Worm (Caenorhabditis elegans) whole organism, L1 larva: ENCODE results near the gene let-70.

Experiments used
- C04F5.9 ChIP-seq: sonication (generic microtip); optimal IDR thresholded peaks from 2 replicates; lab custom pipeline; 2016; ENCODE audit warnings: missing genetic modification characterization, missing compliant biosample characterization
- C34B4.2 ChIP-seq: sonication (generic microtip); optimal IDR thresholded peaks from 2 replicates; lab custom pipeline; 2017; ENCODE audit warnings: mild to moderate bottlenecking, missing genetic modification characterization, missing compliant biosample characterization
- F16B12.6 ChIP-seq: fragments of 150-350 bp; optimal IDR thresholded peaks from 2 replicates; lab custom pipeline; 2014; ENCODE audit warnings: missing biosample characterization, missing genetic modification characterization
- Y116A8C.19 ChIP-seq: sonication (generic microtip); optimal IDR thresholded peaks from 2 replicates; lab custom pipeline; 2016; ENCODE audit warnings: missing compliant biosample characterization, missing genetic modification characterization, borderline replicate concordance
- aly-2 ChIP-seq: fragments of 150-350 bp; optimal IDR thresholded peaks from 2 replicates; lab custom pipeline; 2014; ENCODE audit warnings: missing biosample characterization, missing genetic modification characterization
- blmp-1 ChIP-seq: fragments of 150-350 bp; optimal IDR thresholded peaks from 2 replicates; lab custom pipeline; 2014; ENCODE audit warnings: missing biosample characterization, missing genetic modification characterization
- dsc-1 ChIP-seq: sonication (generic microtip); optimal IDR thresholded peaks from 2 replicates; lab custom pipeline; 2016; ENCODE audit warnings: mild to moderate bottlenecking, missing genetic modification characterization, missing compliant biosample characterization
- efl-1 ChIP-seq, 4 experiments: fragments of 150-350 bp; optimal IDR thresholded peaks in 3 of 4; peaks in 1 of 4; 1 replicate in 1 of 4; 2 replicates in 3 of 4; lab custom pipeline; 2014; ENCODE audit warnings: missing biosample characterization in 2 of 4, missing genetic modification characterization in 2 of 4, missing genetic modification reagents in 2 of 4
- egl-27 ChIP-seq, 2 experiments: fragments of 150-350 bp in 1 of 2; sonication (generic microtip); optimal IDR thresholded peaks; 3 replicates each; lab custom pipeline; 2017 to 2018; ENCODE audit warnings: missing biosample characterization in 2 of 2, missing genetic modification characterization in 2 of 2, missing genetic modification reagents in 2 of 2
- elt-3 ChIP-seq, 6 experiments: fragments of 150-350 bp in 1 of 6; sonication (generic microtip); optimal IDR thresholded peaks; 2 replicates each; lab custom pipeline; 2017 to 2018; ENCODE audit warnings: missing biosample characterization in 6 of 6, missing genetic modification characterization in 6 of 6, inconsistent platforms in 1 of 6
- ets-5 ChIP-seq: fragments of 200-800 bp; sonication (Bioruptor generic); IDR thresholded peaks from 2 replicates; pipeline ENCODE4 v1.3.6; 2022; ENCODE audit warnings: missing genetic modification characterization, missing compliant biosample characterization
- fkh-10 ChIP-seq: sonication (generic microtip); optimal IDR thresholded peaks from 2 replicates; lab custom pipeline; 2017; ENCODE audit warnings: missing biosample characterization, missing genetic modification reagents, missing genetic modification characterization
- fkh-8 ChIP-seq: sonication (generic microtip); optimal IDR thresholded peaks from 2 replicates; lab custom pipeline; 2016; ENCODE audit warnings: mild to moderate bottlenecking, missing genetic modification characterization, missing compliant biosample characterization
- fos-1 ChIP-seq: fragments of 150-350 bp; optimal IDR thresholded peaks from 2 replicates; lab custom pipeline; 2014; ENCODE audit warnings: missing biosample characterization, missing genetic modification characterization
- hlh-17 ChIP-seq: fragments of 200-800 bp; sonication (Bioruptor generic); optimal IDR thresholded peaks from 2 replicates; lab custom pipeline; 2018; ENCODE audit warnings: missing genetic modification characterization, mild to moderate bottlenecking, missing compliant biosample characterization, moderate library complexity, borderline replicate concordance
- hlh-4 ChIP-seq: sonication (generic microtip); optimal IDR thresholded peaks from 2 replicates; lab custom pipeline; 2016; ENCODE audit warnings: mild to moderate bottlenecking, missing genetic modification characterization, missing compliant biosample characterization
- lin-35 ChIP-seq, 2 experiments: fragments of 150-350 bp; optimal IDR thresholded peaks; 2 replicates each; lab custom pipeline; 2014; ENCODE audit warnings: missing biosample characterization in 2 of 2, missing genetic modification characterization in 2 of 2, missing genetic modification reagents in 2 of 2
- lin-39 ChIP-seq: fragments of 150-350 bp; optimal IDR thresholded peaks from 2 replicates; lab custom pipeline; 2014; ENCODE audit warnings: missing biosample characterization, missing genetic modification reagents, missing genetic modification characterization
- mab-9 ChIP-seq: fragments of 200-800 bp; sonication (Bioruptor generic); IDR thresholded peaks from 2 replicates; pipeline ENCODE4 v1.3.6; 2022; ENCODE audit warnings: missing genetic modification reagents, missing genetic modification characterization, missing compliant biosample characterization
- mep-1 ChIP-seq: fragments of 150-350 bp; optimal IDR thresholded peaks from 2 replicates; lab custom pipeline; 2014; ENCODE audit warnings: missing biosample characterization, missing genetic modification characterization
- nhr-12 ChIP-seq: sonication (generic microtip); optimal IDR thresholded peaks from 2 replicates; lab custom pipeline; 2017; ENCODE audit warnings: missing biosample characterization, missing genetic modification characterization
- nhr-237 ChIP-seq: fragments of 150-350 bp; optimal IDR thresholded peaks from 2 replicates; lab custom pipeline; 2014; ENCODE audit warnings: missing biosample characterization, missing genetic modification characterization
- nhr-28 ChIP-seq: fragments of 150-350 bp; optimal IDR thresholded peaks from 2 replicates; lab custom pipeline; 2014; ENCODE audit warnings: missing biosample characterization, missing genetic modification characterization
- nhr-84 ChIP-seq: sonication (generic microtip); optimal IDR thresholded peaks from 2 replicates; lab custom pipeline; 2017; ENCODE audit warnings: missing biosample characterization, missing genetic modification characterization
- nhr-85 ChIP-seq: sonication (generic microtip); peaks from one replicate; lab custom pipeline; 2016; ENCODE audit warnings: missing genetic modification characterization, inconsistent platforms, missing compliant biosample characterization
- pqm-1 ChIP-seq: sonication (generic microtip); optimal IDR thresholded peaks from 3 replicates; lab custom pipeline; 2017; ENCODE audit warnings: missing biosample characterization, missing genetic modification characterization
- snpc-4 ChIP-seq: fragments of 150-350 bp; optimal IDR thresholded peaks from 2 replicates; lab custom pipeline; 2014; ENCODE audit warnings: missing biosample characterization, missing genetic modification characterization
- sptf-1 ChIP-seq: fragments of 150-350 bp; optimal IDR thresholded peaks from 2 replicates; lab custom pipeline; 2014; ENCODE audit warnings: missing biosample characterization, missing genetic modification characterization
- sup-37 ChIP-seq: fragments of 200-800 bp; sonication (Bioruptor generic); optimal IDR thresholded peaks from 2 replicates; lab custom pipeline; 2018; ENCODE audit warnings: mild to moderate bottlenecking, missing genetic modification characterization, missing compliant biosample characterization
- swsn-7 ChIP-seq: sonication (generic microtip); optimal IDR thresholded peaks from 2 replicates; lab custom pipeline; 2016; ENCODE audit warnings: missing genetic modification characterization, missing compliant biosample characterization
- unc-130 ChIP-seq: fragments of 150-350 bp; optimal IDR thresholded peaks from 2 replicates; lab custom pipeline; 2017; ENCODE audit warnings: missing biosample characterization, missing genetic modification characterization, inconsistent platforms
- unc-62 ChIP-seq: fragments of 150-350 bp; optimal IDR thresholded peaks from 2 replicates; lab custom pipeline; 2014; ENCODE audit warnings: missing biosample characterization, missing genetic modification reagents, missing genetic modification characterization
- vab-15 ChIP-seq: sonication (generic microtip); optimal IDR thresholded peaks from 2 replicates; lab custom pipeline; 2017; ENCODE audit warnings: missing genotype, mild to moderate bottlenecking, missing genetic modification characterization, missing compliant biosample characterization
- xbp-1 ChIP-seq: sonication (generic microtip); optimal IDR thresholded peaks from 2 replicates; lab custom pipeline; 2016; ENCODE audit warnings: missing genetic modification characterization, missing compliant biosample characterization
- ztf-4 ChIP-seq: fragments of 150-350 bp; optimal IDR thresholded peaks from 2 replicates; lab custom pipeline; 2014; ENCODE audit warnings: missing biosample characterization, missing genetic modification characterization

The let-70 gene

DNA sequence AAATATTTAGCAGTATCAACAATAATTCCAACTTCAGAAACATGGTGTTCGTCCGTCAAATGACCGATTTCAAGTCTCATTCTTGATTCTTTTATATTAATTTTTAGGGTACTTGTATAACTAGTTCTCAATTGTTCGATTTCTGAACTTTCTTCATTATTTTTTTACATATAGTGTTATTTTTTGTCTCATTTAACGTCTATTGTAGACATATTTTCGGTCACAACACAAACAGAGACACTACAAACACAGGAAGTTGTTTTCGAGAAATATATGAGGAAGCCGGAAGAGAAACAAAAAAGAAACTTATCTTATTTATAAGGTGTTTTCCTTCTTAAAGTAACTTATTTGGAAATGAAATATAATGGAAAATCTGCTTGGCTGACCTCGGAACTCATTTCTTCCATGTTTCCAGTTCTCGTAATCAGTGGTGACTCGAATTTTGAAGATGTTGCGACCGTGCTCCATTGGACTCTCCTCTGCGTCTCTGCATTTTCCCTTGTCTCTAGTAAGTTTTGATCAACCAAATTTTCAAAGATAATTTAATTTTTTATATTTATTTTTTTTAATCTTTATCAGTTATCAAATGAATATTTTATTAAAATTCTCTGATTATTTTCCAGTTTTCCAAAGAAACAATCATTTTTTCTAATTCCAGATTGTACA, 28.3 kb downstream of the let-70 start, which contains the start of the genes F36H1.12 and lin-3:
Gene F36H1.12 (minus strand): TSS at position 51 of the 666 bp plus-strand sequence.
Gene lin-3 (plus strand): TSS at position 657 of the 666 bp plus-strand sequence.
- TF ChIP-seq F16B12.6 (tag; lab: Kevin White, UChicago) (no peak), fkh-10 (GFP tag; lab: Kevin White, UChicago) (no peak), efl-1 (optimal IDR thresholded peaks at IDR 0.05; lab: Kevin White, UChicago) (no peak), efl-1 (GFP tag; optimal IDR thresholded peaks at IDR 0.05 in 1 of 2; lab: Kevin White, UChicago) (no peak), sup-37 (no peak), nhr-12 (no peak), swsn-7 (tag; lab: Kevin White, UChicago) (no peak), unc-62 (no peak), fkh-8 (no peak), hlh-17 (GFP tag; lab: Kevin White, UChicago) (no peak), nhr-28 (tag; lab: Kevin White, UChicago) (no peak), aly-2 (no peak), hlh-4 (tag; lab: Kevin White, UChicago) (no peak), blmp-1 (no peak), snpc-4 (tag; lab: Kevin White, UChicago) (no peak)

DNA sequence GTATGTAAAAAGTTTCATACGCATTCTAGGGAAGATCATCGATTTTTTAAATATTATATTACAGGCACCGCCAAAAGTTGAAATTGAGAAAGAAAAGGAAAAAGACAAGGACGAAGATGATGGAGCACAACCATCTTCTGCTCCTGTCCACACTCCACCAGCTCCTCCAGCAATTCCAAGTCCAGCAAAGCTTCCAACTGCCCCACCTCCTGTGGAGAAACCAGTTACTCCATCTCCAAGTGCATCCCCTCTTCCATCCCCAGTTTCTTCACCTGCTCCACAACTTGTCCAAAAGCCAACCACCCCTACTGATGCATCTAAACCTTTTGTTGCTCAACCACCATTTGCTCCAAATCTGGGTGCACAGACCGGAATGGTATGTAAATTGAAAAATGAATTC, 30.1 kb downstream of the let-70 start:
- TF ChIP-seq ets-5 = no peak
- no peak for TF ChIP-seq lin-35 (GFP tag; optimal IDR thresholded peaks at IDR 0.05; lab: Kevin White, UChicago)
- TF ChIP-seq sup-37 = no peak
- no peak for TF ChIP-seq xbp-1 (tag; lab: Kevin White, UChicago)
- no peak for TF ChIP-seq egl-27 (tag; optimal IDR thresholded peaks at IDR 0.05; lab: Kevin White, UChicago)
- no peak for TF ChIP-seq C04F5.9 (tag; lab: Kevin White, UChicago)
- no peak for TF ChIP-seq C34B4.2
- TF ChIP-seq lin-39 (tag; lab: Kevin White, UChicago) = no peak
- TF ChIP-seq dsc-1 = no peak
- TF ChIP-seq unc-130 = no peak

DNA sequence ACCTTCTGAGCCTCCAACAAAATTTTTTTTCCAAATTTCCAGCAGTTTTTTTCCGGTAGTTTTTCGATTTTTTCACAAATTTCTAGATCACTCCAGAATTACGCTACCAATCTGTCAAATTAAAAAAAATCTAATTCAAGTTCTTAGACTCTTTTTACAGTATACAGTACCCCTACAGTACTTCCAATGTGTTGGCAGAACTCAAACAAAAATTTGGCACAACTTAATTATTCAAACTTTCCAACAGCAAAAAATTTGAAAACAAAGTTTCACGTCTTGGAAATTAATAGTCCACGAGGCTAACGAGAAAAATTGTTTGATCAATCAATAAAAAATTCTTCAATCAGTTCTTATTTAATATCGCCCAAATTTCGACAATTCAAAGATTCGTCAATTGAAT, 32.2 kb downstream of the let-70 start, which contains the start of gene F36H1.3:
Gene F36H1.3 (plus strand): TSS at position 323 of the 400 bp plus-strand sequence.
- TF ChIP-seq nhr-28 (tag; lab: Kevin White, UChicago) (no peak), sup-37 (no peak), elt-3 (tag; optimal IDR thresholded peaks at IDR 0.05; lab: Kevin White, UChicago) (no peak), mab-9 (GFP tag; lab: Robert Waterston, UW) (no peak), nhr-237 (tag; lab: Kevin White, UChicago) (no peak), efl-1 (optimal IDR thresholded peaks at IDR 0.05; lab: Kevin White, UChicago) (no peak), efl-1 (GFP tag; optimal IDR thresholded peaks at IDR 0.05 in 1 of 2; lab: Kevin White, UChicago) (no peak), fkh-8 (no peak), nhr-84 (no peak), vab-15 (no peak), mep-1 (tag; lab: Kevin White, UChicago) (no peak), unc-62 (no peak), fos-1 (tag; lab: Kevin White, UChicago) (no peak), Y116A8C.19 (tag; lab: Kevin White, UChicago) (no peak), nhr-12 (no peak), nhr-85 (tag; lab: Kevin White, UChicago) (no peak), pqm-1 (tag; lab: Kevin White, UChicago) (no peak), sptf-1 (tag; lab: Kevin White, UChicago) (no peak)

DNA sequence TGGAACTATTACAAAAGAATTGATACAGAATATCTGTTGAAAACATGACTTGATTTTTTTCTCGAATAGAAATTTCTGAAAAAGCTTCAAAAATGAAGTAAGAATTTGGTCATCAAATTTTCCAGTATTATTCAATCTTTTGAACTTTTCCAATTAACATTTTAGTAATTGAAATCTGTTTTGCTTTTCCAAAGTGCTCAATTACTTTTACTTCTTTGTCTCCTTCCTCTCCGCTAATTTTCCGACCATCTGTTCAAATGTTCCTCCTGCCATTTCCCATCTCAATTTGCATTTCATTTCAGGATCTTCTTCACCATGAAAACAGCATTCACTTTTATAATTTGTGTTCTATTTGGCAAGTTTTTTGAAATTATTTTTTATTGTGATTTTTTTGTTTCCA, 33.2 kb downstream of the let-70 start, which contains the start of gene F36H1.11:
Gene F36H1.11 (plus strand): TSS at position 301 of the 400 bp plus-strand sequence.
- TF ChIP-seq mab-9 (GFP tag; lab: Robert Waterston, UW) (no peak), ztf-4 (tag; lab: Kevin White, UChicago) (no peak), fos-1 (tag; lab: Kevin White, UChicago) (no peak), efl-1 (optimal IDR thresholded peaks at IDR 0.05; lab: Kevin White, UChicago) (no peak), efl-1 (GFP tag; optimal IDR thresholded peaks at IDR 0.05 in 1 of 2; lab: Kevin White, UChicago) (no peak), nhr-85 (tag; lab: Kevin White, UChicago) (no peak), ets-5 (no peak)
- TF ChIP-seq, all 84 proteins: peak for 0
